Worm (Caenorhabditis elegans): ENCODE results near the gene zfp-1.

zfp-1 gene

ce11 chrIII:8848372-8848771 is 57.0 kb downstream of the zfp-1 start, which contains the start of gene F44E2.7:
F44E2.7 (minus strand) TSS chrIII:8848472.
- no peak for TF ChIP-seq him-1 (tag; optimal IDR thresholded peaks at IDR 0.05)
- no peak for TF ChIP-seq W03F9.2 (tag; optimal IDR thresholded peaks at IDR 0.05)
- no peak for TF ChIP-seq dao-5 (tag; optimal IDR thresholded peaks at IDR 0.05)

ce11 chrIII:8849507-8849906 is 58.2 kb downstream of the zfp-1 start, which contains the start of gene F44E2.8:
F44E2.8 (minus strand) TSS chrIII:8849877.
- TF ChIP-seq W03F9.2 (tag; optimal IDR thresholded peaks at IDR 0.05) (no peak), him-1 (tag; optimal IDR thresholded peaks at IDR 0.05) (no peak), dao-5 (tag; optimal IDR thresholded peaks at IDR 0.05) (no peak)

ce11 chrIII:8850482-8851047 is 59.2 kb downstream of the zfp-1 start, which contains the start of gene F44E2.9:
F44E2.9 (minus strand) TSS chrIII:8850532.
- peak; percentile 85 for TF ChIP-seq W03F9.2 (tag; optimal IDR thresholded peaks at IDR 0.05)
- TF ChIP-seq him-1 (tag; optimal IDR thresholded peaks at IDR 0.05), result no peak
- no peak for TF ChIP-seq dao-5 (tag; optimal IDR thresholded peaks at IDR 0.05)

- no peak for TF ChIP-seq dao-5 (tag; optimal IDR thresholded peaks at IDR 0.05)
- no peak for TF ChIP-seq him-1 (tag; optimal IDR thresholded peaks at IDR 0.05)
- TF ChIP-seq W03F9.2 (tag; optimal IDR thresholded peaks at IDR 0.05), result no peak
These were observed 60.6 kb downstream of the zfp-1 start, which contains the start of gene plg-1 for ce11 chrIII:8851961-8852360. plg-1 (plus strand) TSS chrIII:8852261.
